Worm (Caenorhabditis elegans) whole organism, L4 larva: ENCODE results near the gene flp-23.

Source experiments
- D1046.2 ChIP-seq: fragments of 200-800 bp; sonication (Bioruptor generic); IDR thresholded peaks from 2 replicates; pipeline ENCODE4 v1.3.6; 2022; ENCODE audit warnings: missing genetic modification characterization, missing compliant biosample characterization
- F10B5.3 ChIP-seq: sonication (generic microtip); optimal IDR thresholded peaks from 2 replicates; lab custom pipeline; 2016; ENCODE audit warnings: mild to moderate bottlenecking, missing genetic modification characterization, missing compliant biosample characterization
- T20F7.1 ChIP-seq: fragments of 200-800 bp; sonication (Bioruptor generic); optimal IDR thresholded peaks from 2 replicates; lab custom pipeline; 2018; ENCODE audit warnings: mild to moderate bottlenecking, missing genetic modification characterization, missing compliant biosample characterization
- Y5F2A.4 ChIP-seq: fragments of 200-800 bp; sonication (Bioruptor generic); optimal IDR thresholded peaks from 2 replicates; lab custom pipeline; 2018; ENCODE audit warnings: mild to moderate bottlenecking, missing genetic modification characterization, missing compliant biosample characterization
- Y75B8A.6 ChIP-seq: fragments of 200-800 bp; sonication (Bioruptor generic); IDR thresholded peaks from 2 replicates; pipeline ENCODE4 v1.3.6; 2022; ENCODE audit warnings: missing genetic modification reagents, missing genetic modification characterization, missing compliant biosample characterization
- aly-2 ChIP-seq: sonication (generic microtip); optimal IDR thresholded peaks from 2 replicates; lab custom pipeline; 2018; ENCODE audit warnings: missing biosample characterization, missing genetic modification characterization
- attf-4 ChIP-seq: sonication (generic microtip); optimal IDR thresholded peaks from 3 replicates; lab custom pipeline; 2017; ENCODE audit warnings: missing biosample characterization, missing genetic modification characterization
- ceh-20 ChIP-seq: fragments of 200-800 bp; sonication (Bioruptor generic); IDR thresholded peaks from 2 replicates; pipeline ENCODE4 v1.3.6; 2022; ENCODE audit warnings: missing genetic modification reagents, missing genetic modification characterization, missing compliant biosample characterization
- ceh-28 ChIP-seq: fragments of 150-350 bp; optimal IDR thresholded peaks from 2 replicates; lab custom pipeline; 2014; ENCODE audit warnings: missing biosample characterization, missing genetic modification reagents, missing genetic modification characterization
- ceh-82 ChIP-seq: sonication (generic microtip); optimal IDR thresholded peaks from 2 replicates; lab custom pipeline; 2017; ENCODE audit warnings: missing biosample characterization, missing genetic modification characterization
- cey-2 ChIP-seq: sonication (generic microtip); optimal IDR thresholded peaks from 3 replicates; lab custom pipeline; 2017; ENCODE audit warnings: missing genetic modification characterization, mild to moderate bottlenecking, missing compliant biosample characterization, antibody characterized with exemption, borderline replicate concordance; ENCODE audit not compliant: insufficient read depth
- daf-12 ChIP-seq: fragments of 150-350 bp; optimal IDR thresholded peaks from 2 replicates; lab custom pipeline; 2014; ENCODE audit warnings: missing biosample characterization, missing genetic modification reagents, missing genetic modification characterization
- daf-19 ChIP-seq: fragments of 200-800 bp; sonication (Bioruptor generic); conservative IDR thresholded peaks from 2 replicates; pipeline ENCODE4 v1.3.6; 2022; ENCODE audit warnings: missing genetic modification characterization, missing compliant biosample characterization
- daf-8 ChIP-seq: fragments of 200-800 bp; sonication (Bioruptor generic); IDR thresholded peaks from 2 replicates; pipeline ENCODE4 v1.3.6; 2022; ENCODE audit warnings: missing genetic modification characterization, missing compliant biosample characterization
- dmd-8 ChIP-seq: fragments of 200-800 bp; sonication (Bioruptor generic); IDR thresholded peaks from 2 replicates; pipeline ENCODE4 v1.3.6; 2022; ENCODE audit warnings: missing genetic modification characterization, missing compliant biosample characterization
- dpl-1 ChIP-seq: fragments of 150-350 bp; optimal IDR thresholded peaks from 2 replicates; lab custom pipeline; 2014; ENCODE audit warnings: missing biosample characterization, missing genetic modification reagents, missing genetic modification characterization
- dve-1 ChIP-seq: sonication (generic microtip); optimal IDR thresholded peaks from 2 replicates; lab custom pipeline; 2017; ENCODE audit warnings: antibody characterized with exemption, mild to moderate bottlenecking, missing genetic modification characterization, missing compliant biosample characterization; ENCODE audit not compliant: insufficient read depth
- egl-43 ChIP-seq: fragments of 200-800 bp; sonication (Bioruptor generic); IDR thresholded peaks from 2 replicates; pipeline ENCODE4 v1.3.6; 2022; ENCODE audit warnings: missing genetic modification reagents, missing genetic modification characterization, missing compliant biosample characterization
- fkh-10 ChIP-seq: fragments of 150-350 bp; optimal IDR thresholded peaks from 2 replicates; lab custom pipeline; 2014; ENCODE audit warnings: missing biosample characterization, missing genetic modification reagents, missing genetic modification characterization
- gei-8 ChIP-seq: fragments of 200-800 bp; sonication (Bioruptor generic); optimal IDR thresholded peaks from 2 replicates; lab custom pipeline; 2018; ENCODE audit warnings: mild to moderate bottlenecking, missing genetic modification characterization, missing compliant biosample characterization
- hif-1 ChIP-seq, 2 experiments: sonication (generic microtip); optimal IDR thresholded peaks; 2 replicates each; lab custom pipeline; 2016 to 2017; ENCODE audit warnings: missing compliant biosample characterization in 2 of 2, missing genetic modification characterization in 2 of 2, missing genetic modification reagents in 2 of 2, missing genotype in 2 of 2, mild to moderate bottlenecking in 1 of 2
- hlh-30 ChIP-seq: sonication (generic microtip); optimal IDR thresholded peaks from 2 replicates; lab custom pipeline; 2017; ENCODE audit warnings: antibody characterized with exemption, mild to moderate bottlenecking, missing genetic modification characterization, missing compliant biosample characterization; ENCODE audit not compliant: insufficient read depth
- lin-15B ChIP-seq: fragments of 150-350 bp; sonication (generic microtip); optimal IDR thresholded peaks from 3 replicates; lab custom pipeline; 2014; ENCODE audit warnings: missing biosample characterization, missing genetic modification characterization
- lin-29 ChIP-seq: fragments of 200-800 bp; sonication (Bioruptor generic); IDR thresholded peaks from 2 replicates; pipeline ENCODE4 v1.3.6; 2022; ENCODE audit warnings: missing genetic modification reagents, missing genetic modification characterization, missing compliant biosample characterization
- lin-38 ChIP-seq: fragments of 200-800 bp; sonication (Bioruptor generic); IDR thresholded peaks from 2 replicates; pipeline ENCODE4 v1.3.6; 2022; ENCODE audit warnings: missing genetic modification reagents, missing genetic modification characterization, missing compliant biosample characterization
- lin-39 ChIP-seq: fragments of 150-350 bp; optimal IDR thresholded peaks from 2 replicates; lab custom pipeline; 2014; ENCODE audit warnings: missing biosample characterization, missing genetic modification reagents, missing genetic modification characterization
- lir-3 ChIP-seq: sonication (generic microtip); optimal IDR thresholded peaks from 2 replicates; lab custom pipeline; 2016; ENCODE audit warnings: mild to moderate bottlenecking, missing genetic modification characterization, missing compliant biosample characterization
- madf-5 ChIP-seq, 2 experiments: fragments of 200-800 bp; sonication (Bioruptor generic); IDR thresholded peaks; 2 replicates each; pipeline ENCODE4 v1.3.6; 2022; ENCODE audit warnings: missing compliant biosample characterization in 2 of 2, missing genetic modification characterization in 2 of 2
- mdl-1 ChIP-seq, 2 experiments: fragments of 150-350 bp in 1 of 2; sonication (generic microtip) in 1 of 2; optimal IDR thresholded peaks; 2 replicates each; lab custom pipeline; 2014 to 2017; ENCODE audit warnings: missing biosample characterization in 2 of 2, missing genetic modification characterization in 2 of 2
- mdt-29 ChIP-seq: fragments of 200-800 bp; sonication (Bioruptor generic); IDR thresholded peaks from 2 replicates; pipeline ENCODE4 v1.3.6; 2022; ENCODE audit warnings: missing genetic modification reagents, missing genetic modification characterization, missing compliant biosample characterization
- mxl-2 ChIP-seq: fragments of 200-800 bp; sonication (Bioruptor generic); conservative IDR thresholded peaks from 2 replicates; pipeline ENCODE4 v1.3.6; 2022; ENCODE audit warnings: missing genetic modification reagents, missing genetic modification characterization, missing compliant biosample characterization
- mxl-3 ChIP-seq: fragments of 200-800 bp; sonication (Bioruptor generic); optimal IDR thresholded peaks from 2 replicates; lab custom pipeline; 2018; ENCODE audit warnings: mild to moderate bottlenecking, missing genetic modification characterization, missing compliant biosample characterization
- nhr-11 ChIP-seq: fragments of 150-350 bp; optimal IDR thresholded peaks from 2 replicates; lab custom pipeline; 2014; ENCODE audit warnings: missing biosample characterization, missing genetic modification characterization
- nhr-111 ChIP-seq: fragments of 200-800 bp; sonication (Bioruptor generic); optimal IDR thresholded peaks from 2 replicates; lab custom pipeline; 2018; ENCODE audit warnings: mild to moderate bottlenecking, missing genetic modification characterization, missing compliant biosample characterization
- nhr-237 ChIP-seq: sonication (generic microtip); optimal IDR thresholded peaks from 2 replicates; lab custom pipeline; 2017; ENCODE audit warnings: missing biosample characterization, missing genetic modification characterization
- nhr-25 ChIP-seq: sonication (generic microtip); optimal IDR thresholded peaks from 2 replicates; lab custom pipeline; 2017; ENCODE audit warnings: missing genetic modification characterization, mild to moderate bottlenecking, missing compliant biosample characterization, antibody characterized with exemption, moderate library complexity, borderline replicate concordance; ENCODE audit not compliant: insufficient read depth
- nhr-41 ChIP-seq: fragments of 200-800 bp; sonication (Bioruptor generic); IDR thresholded peaks from 2 replicates; pipeline ENCODE4 v1.3.6; 2022; ENCODE audit warnings: missing genetic modification reagents, missing genetic modification characterization, missing compliant biosample characterization
- nhr-48 ChIP-seq: sonication (generic microtip); optimal IDR thresholded peaks from 2 replicates; lab custom pipeline; 2016; ENCODE audit warnings: mild to moderate bottlenecking, missing genetic modification characterization, missing compliant biosample characterization
- nhr-76 ChIP-seq: fragments of 150-350 bp; optimal IDR thresholded peaks from 2 replicates; lab custom pipeline; 2014; ENCODE audit warnings: missing biosample characterization, missing genetic modification characterization
- nhr-77 ChIP-seq: fragments of 150-350 bp; optimal IDR thresholded peaks from 2 replicates; lab custom pipeline; 2014; ENCODE audit warnings: missing biosample characterization, missing genetic modification characterization
- sdz-12 ChIP-seq: fragments of 200-800 bp; sonication (Bioruptor generic); optimal IDR thresholded peaks from 2 replicates; lab custom pipeline; 2018; ENCODE audit warnings: mild to moderate bottlenecking, missing genetic modification characterization, missing compliant biosample characterization
- set-16 ChIP-seq: fragments of 200-800 bp; sonication (Bioruptor generic); IDR thresholded peaks from 2 replicates; pipeline ENCODE4 v1.3.6; 2022; ENCODE audit warnings: missing genetic modification reagents, missing genetic modification characterization, missing compliant biosample characterization
- skn-1 ChIP-seq: fragments of 150-350 bp; optimal IDR thresholded peaks from 2 replicates; lab custom pipeline; 2014; ENCODE audit warnings: missing biosample characterization, missing genetic modification characterization
- snpc-4 ChIP-seq: fragments of 150-350 bp; optimal IDR thresholded peaks from 2 replicates; lab custom pipeline; 2014; ENCODE audit warnings: missing biosample characterization, missing genetic modification characterization
- unc-130 ChIP-seq: sonication (generic microtip); optimal IDR thresholded peaks from 2 replicates; lab custom pipeline; 2016; ENCODE audit warnings: missing genetic modification reagents, missing genetic modification characterization, missing compliant biosample characterization
- unc-62 ChIP-seq, 3 experiments: fragments of 150-350 bp in 1 of 3; sonication (generic microtip); optimal IDR thresholded peaks in 2 of 3; peaks in 1 of 3; 1 replicate in 1 of 3; 2 replicates in 2 of 3; lab custom pipeline; 2014 to 2017; ENCODE audit warnings: missing biosample characterization in 3 of 3, missing genetic modification characterization in 3 of 3, missing genetic modification reagents in 3 of 3, missing genotype in 1 of 3
- zag-1 ChIP-seq: fragments of 150-350 bp; optimal IDR thresholded peaks from 2 replicates; lab custom pipeline; 2014; ENCODE audit warnings: missing biosample characterization, missing genetic modification characterization
- zfp-2 ChIP-seq: sonication (generic microtip); optimal IDR thresholded peaks from 2 replicates; lab custom pipeline; 2016; ENCODE audit warnings: mild to moderate bottlenecking, missing genetic modification characterization, missing compliant biosample characterization
- zip-11 ChIP-seq: fragments of 200-800 bp; sonication (Bioruptor generic); IDR thresholded peaks from 2 replicates; pipeline ENCODE4 v1.3.6; 2022; ENCODE audit warnings: missing genetic modification characterization, missing compliant biosample characterization
- zip-2 ChIP-seq: fragments of 150-350 bp; optimal IDR thresholded peaks from 2 replicates; lab custom pipeline; 2014; ENCODE audit warnings: missing biosample characterization, missing genetic modification characterization
- ztf-11 ChIP-seq: fragments of 150-350 bp; optimal IDR thresholded peaks from 2 replicates; lab custom pipeline; 2014; ENCODE audit warnings: missing biosample characterization, missing genetic modification characterization

The flp-23 gene

ce11 chrIII:8656957-8657356 is 6.4 kb downstream of the flp-23 start (continued):
- peak; percentile 33 for TF ChIP-seq mxl-3 (GFP tag; lab: Kevin White, UChicago)
- TF ChIP-seq snpc-4 (tag; lab: Kevin White, UChicago): no peak
- TF ChIP-seq hif-1 (tag; optimal IDR thresholded peaks at IDR 0.05; lab: Kevin White, UChicago): no peak
- no peak for TF ChIP-seq cey-2 (tag; lab: Kevin White, UChicago)
- no peak for TF ChIP-seq ceh-82 (tag; lab: Kevin White, UChicago)
- TF ChIP-seq zip-2 (tag; lab: Kevin White, UChicago): no peak
- peak; percentile 44 for TF ChIP-seq T20F7.1 (GFP tag; lab: Kevin White, UChicago)
- no peak for TF ChIP-seq Y5F2A.4
- TF ChIP-seq dpl-1 (GFP tag; lab: Kevin White, UChicago): no peak
- TF ChIP-seq dve-1 (tag; lab: Kevin White, UChicago): peak; percentile 94
- TF ChIP-seq lin-29 (GFP tag; lab: Robert Waterston, UW): no peak
- peak in 1 of 2 experiments; percentile 64 for TF ChIP-seq mdl-1 (tag; optimal IDR thresholded peaks at IDR 0.05; lab: Kevin White, UChicago)
- no peak for TF ChIP-seq lin-39 (tag; lab: Kevin White, UChicago)
- peak; percentile 87 for TF ChIP-seq mxl-2 (GFP tag; lab: Robert Waterston, UW)
- no peak for TF ChIP-seq dmd-8 (GFP tag; lab: Robert Waterston, UW)
- TF ChIP-seq nhr-48 (tag; lab: Kevin White, UChicago): peak; percentile 73
- TF ChIP-seq nhr-77 (tag; lab: Kevin White, UChicago): peak; percentile 65
- no peak for TF ChIP-seq nhr-237
- no peak for TF ChIP-seq D1046.2 (GFP tag; lab: Robert Waterston, UW)
- no peak for TF ChIP-seq daf-19 (GFP tag; lab: Robert Waterston, UW)
- TF ChIP-seq nhr-25 (tag; lab: Kevin White, UChicago): no peak
- TF ChIP-seq daf-12 (tag; lab: Kevin White, UChicago): no peak
- no peak for TF ChIP-seq unc-62 (GFP tag; optimal IDR thresholded peaks at IDR 0.05 in 1 of 2; lab: Kevin White, UChicago)
- TF ChIP-seq unc-62 (tag; optimal IDR thresholded peaks at IDR 0.05; lab: Kevin White, UChicago): no peak
- no peak for TF ChIP-seq nhr-41 (GFP tag; lab: Robert Waterston, UW)
- TF ChIP-seq egl-43 (GFP tag; lab: Robert Waterston, UW): no peak
- no peak for TF ChIP-seq nhr-11 (tag; lab: Kevin White, UChicago)
- TF ChIP-seq F10B5.3 (tag; lab: Kevin White, UChicago): no peak
- TF ChIP-seq ztf-11 (tag; lab: Kevin White, UChicago): no peak
- no peak for TF ChIP-seq fkh-10 (GFP tag; lab: Kevin White, UChicago)
- no peak for TF ChIP-seq unc-130 (GFP tag; lab: Kevin White, UChicago)
- no peak for TF ChIP-seq zip-11
- TF ChIP-seq nhr-111 (GFP tag; lab: Kevin White, UChicago): no peak
- TF ChIP-seq mdt-29 (GFP tag; lab: Robert Waterston, UW): no peak
- no peak for TF ChIP-seq zfp-2 (tag; lab: Kevin White, UChicago)
- peak; percentile 56; the same call in 1 of the 2 replicates for TF ChIP-seq ceh-20 (GFP tag; lab: Robert Waterston, UW)
- no peak for TF ChIP-seq skn-1
- TF ChIP-seq lin-15B: no peak
- TF ChIP-seq gei-8: no peak
- TF ChIP-seq ceh-28 (tag; lab: Kevin White, UChicago): no peak
- TF ChIP-seq madf-5 (GFP tag; IDR thresholded peaks at IDR 0.05; lab: Robert Waterston, UW): no peak
- TF ChIP-seq zag-1 (tag; lab: Kevin White, UChicago): no peak
- peak; percentile 78 for TF ChIP-seq hlh-30 (tag; lab: Kevin White, UChicago)
- no peak for TF ChIP-seq sdz-12
- TF ChIP-seq attf-4 (tag; lab: Kevin White, UChicago): no peak
- no peak for TF ChIP-seq Y75B8A.6 (GFP tag; lab: Robert Waterston, UW)
- TF ChIP-seq daf-8: 0 out of 2 replicates have a peak, but pooled peaks have one; percentile 6
- no peak for TF ChIP-seq set-16 (GFP tag; lab: Robert Waterston, UW)
- no peak for TF ChIP-seq lin-38 (GFP tag; lab: Robert Waterston, UW)
- no peak for TF ChIP-seq aly-2 (tag; lab: Kevin White, UChicago)
- no peak for TF ChIP-seq nhr-76 (tag; lab: Kevin White, UChicago)
- no peak for TF ChIP-seq lir-3 (tag; lab: Kevin White, UChicago)
